Worm (Caenorhabditis elegans) whole organism, L4 larva: Measurements from ENCODE around the gene dph-3.
A peak's percentile ranks its signal among the peaks of the same experiment; 100 is the strongest.
"Not testable (repeated sequence)": the region's sequence is repeated elsewhere in the genome, so short reads cannot be mapped to it uniquely, and the experiment has no call there.

Source experiments
- F37D6.2 ChIP-seq: sonication (generic microtip); optimal IDR thresholded peaks from 2 replicates; lab custom pipeline; 2016; ENCODE audit warnings: mild to moderate bottlenecking, missing genetic modification characterization, missing compliant biosample characterization
- F44E2.7 ChIP-seq: fragments of 200-800 bp; sonication (Bioruptor generic); IDR thresholded peaks from 2 replicates; pipeline ENCODE4 v2.1.2; 2022; ENCODE audit warnings: missing genetic modification characterization, missing compliant biosample characterization
- F49E8.2 ChIP-seq: sonication (generic microtip); optimal IDR thresholded peaks from 2 replicates; lab custom pipeline; 2016; ENCODE audit warnings: missing compliant biosample characterization, mild to moderate bottlenecking, missing genetic modification characterization, borderline replicate concordance
- T26A8.4 ChIP-seq: fragments of 200-800 bp; sonication (Bioruptor generic); IDR thresholded peaks from 2 replicates; pipeline ENCODE4 v1.3.6; 2022; ENCODE audit warnings: missing genetic modification characterization, missing compliant biosample characterization
- Y5F2A.4 ChIP-seq: fragments of 200-800 bp; sonication (Bioruptor generic); optimal IDR thresholded peaks from 2 replicates; lab custom pipeline; 2018; ENCODE audit warnings: mild to moderate bottlenecking, missing genetic modification characterization, missing compliant biosample characterization
- aha-1 ChIP-seq: fragments of 150-350 bp; peaks from one replicate; lab custom pipeline; 2014; ENCODE audit warnings: missing biosample characterization, missing genetic modification characterization
- aly-2 ChIP-seq: sonication (generic microtip); optimal IDR thresholded peaks from 2 replicates; lab custom pipeline; 2018; ENCODE audit warnings: missing biosample characterization, missing genetic modification characterization
- arid-1 ChIP-seq: fragments of 200-800 bp; sonication (Bioruptor generic); conservative IDR thresholded peaks from 2 replicates; pipeline ENCODE4 v1.3.6; 2022; ENCODE audit warnings: missing genetic modification reagents, missing genetic modification characterization, missing compliant biosample characterization
- attf-4 ChIP-seq: sonication (generic microtip); optimal IDR thresholded peaks from 3 replicates; lab custom pipeline; 2017; ENCODE audit warnings: missing biosample characterization, missing genetic modification characterization
- ceh-32 ChIP-seq: sonication (generic microtip); optimal IDR thresholded peaks from 2 replicates; lab custom pipeline; 2016; ENCODE audit warnings: mild to moderate bottlenecking, missing genetic modification characterization, missing compliant biosample characterization; ENCODE audit not compliant: poor library complexity
- dmd-6 ChIP-seq: fragments of 200-800 bp; sonication (Bioruptor generic); IDR thresholded peaks from 2 replicates; pipeline ENCODE4 v1.3.6; 2022; ENCODE audit warnings: missing genetic modification reagents, missing genetic modification characterization, missing compliant biosample characterization
- dmd-8 ChIP-seq: fragments of 200-800 bp; sonication (Bioruptor generic); IDR thresholded peaks from 2 replicates; pipeline ENCODE4 v1.3.6; 2022; ENCODE audit warnings: missing genetic modification characterization, missing compliant biosample characterization
- dmd-9 ChIP-seq: fragments of 200-800 bp; sonication (Bioruptor generic); IDR thresholded peaks from 2 replicates; pipeline ENCODE4 v1.3.6; 2022; ENCODE audit warnings: missing genetic modification reagents, missing genetic modification characterization, missing compliant biosample characterization
- dpl-1 ChIP-seq: fragments of 150-350 bp; optimal IDR thresholded peaks from 2 replicates; lab custom pipeline; 2014; ENCODE audit warnings: missing biosample characterization, missing genetic modification reagents, missing genetic modification characterization
- hmg-1.1 ChIP-seq: fragments of 200-800 bp; sonication (Bioruptor generic); IDR thresholded peaks from 2 replicates; pipeline ENCODE4 v1.3.6; 2022; ENCODE audit warnings: missing genetic modification reagents, missing genetic modification characterization, missing compliant biosample characterization
- jun-1 ChIP-seq: fragments of 150-350 bp; optimal IDR thresholded peaks from 2 replicates; lab custom pipeline; 2014; ENCODE audit warnings: missing biosample characterization, missing genetic modification reagents, missing genetic modification characterization
- lin-1 ChIP-seq: fragments of 200-800 bp; sonication (Bioruptor generic); IDR thresholded peaks from 2 replicates; pipeline ENCODE4 v1.3.6; 2022; ENCODE audit warnings: missing genetic modification reagents, missing genetic modification characterization, missing compliant biosample characterization
- lin-29 ChIP-seq: fragments of 200-800 bp; sonication (Bioruptor generic); IDR thresholded peaks from 2 replicates; pipeline ENCODE4 v1.3.6; 2022; ENCODE audit warnings: missing genetic modification reagents, missing genetic modification characterization, missing compliant biosample characterization
- lin-39 ChIP-seq: fragments of 150-350 bp; optimal IDR thresholded peaks from 2 replicates; lab custom pipeline; 2014; ENCODE audit warnings: missing biosample characterization, missing genetic modification reagents, missing genetic modification characterization
- lir-3 ChIP-seq: sonication (generic microtip); optimal IDR thresholded peaks from 2 replicates; lab custom pipeline; 2016; ENCODE audit warnings: mild to moderate bottlenecking, missing genetic modification characterization, missing compliant biosample characterization
- madf-5 ChIP-seq, 2 experiments: fragments of 200-800 bp; sonication (Bioruptor generic); IDR thresholded peaks; 2 replicates each; pipeline ENCODE4 v1.3.6; 2022; ENCODE audit warnings: missing compliant biosample characterization in 2 of 2, missing genetic modification characterization in 2 of 2
- nhr-102 ChIP-seq: sonication (generic microtip); optimal IDR thresholded peaks from 2 replicates; lab custom pipeline; 2016; ENCODE audit warnings: mild to moderate bottlenecking, missing genetic modification characterization, moderate library complexity, missing compliant biosample characterization
- nhr-11 ChIP-seq: fragments of 150-350 bp; optimal IDR thresholded peaks from 2 replicates; lab custom pipeline; 2014; ENCODE audit warnings: missing biosample characterization, missing genetic modification characterization
- nhr-111 ChIP-seq: fragments of 200-800 bp; sonication (Bioruptor generic); optimal IDR thresholded peaks from 2 replicates; lab custom pipeline; 2018; ENCODE audit warnings: mild to moderate bottlenecking, missing genetic modification characterization, missing compliant biosample characterization
- nhr-28 ChIP-seq: fragments of 150-350 bp; optimal IDR thresholded peaks from 2 replicates; lab custom pipeline; 2014; ENCODE audit warnings: missing biosample characterization, missing genetic modification characterization
- nhr-77 ChIP-seq: fragments of 150-350 bp; optimal IDR thresholded peaks from 2 replicates; lab custom pipeline; 2014; ENCODE audit warnings: missing biosample characterization, missing genetic modification characterization
- pha-4 ChIP-seq, 2 experiments: fragments of 150-350 bp in 1 of 2; fragments of 200-800 bp in 1 of 2; sonication (Bioruptor generic) in 1 of 2; IDR thresholded peaks in 1 of 2; optimal IDR thresholded peaks in 1 of 2; 2 replicates each; pipeline versions ENCODE4 v1.3.6 to Lab custom; 2014 to 2022; ENCODE audit warnings: missing genetic modification characterization in 2 of 2, missing genetic modification reagents in 2 of 2, missing biosample characterization in 1 of 2, missing compliant biosample characterization in 1 of 2
- pqm-1 ChIP-seq: sonication (generic microtip); optimal IDR thresholded peaks from 2 replicates; lab custom pipeline; 2017; ENCODE audit warnings: missing biosample characterization, missing genetic modification characterization
- rbr-2 ChIP-seq: sonication (generic microtip); optimal IDR thresholded peaks from 2 replicates; lab custom pipeline; 2016; ENCODE audit warnings: missing genotype, missing genetic modification characterization, missing compliant biosample characterization
- saeg-2 ChIP-seq: fragments of 200-800 bp; sonication (Bioruptor generic); IDR thresholded peaks from 2 replicates; pipeline ENCODE4 v1.3.6; 2022; ENCODE audit warnings: missing genetic modification reagents, missing genetic modification characterization, missing compliant biosample characterization
- skn-1 ChIP-seq: fragments of 150-350 bp; optimal IDR thresholded peaks from 2 replicates; lab custom pipeline; 2014; ENCODE audit warnings: missing biosample characterization, missing genetic modification characterization
- snpc-1.2 ChIP-seq: fragments of 200-800 bp; sonication (Bioruptor generic); IDR thresholded peaks from 2 replicates; pipeline ENCODE4 v1.3.6; 2022; ENCODE audit warnings: missing genetic modification reagents, missing genetic modification characterization, missing compliant biosample characterization
- spr-1 ChIP-seq: sonication (generic microtip); optimal IDR thresholded peaks from 2 replicates; lab custom pipeline; 2016; ENCODE audit warnings: mild to moderate bottlenecking, missing genetic modification characterization, missing compliant biosample characterization
- tag-97 ChIP-seq: fragments of 200-800 bp; sonication (Bioruptor generic); IDR thresholded peaks from 2 replicates; pipeline ENCODE4 v1.3.6; 2022; ENCODE audit warnings: missing genetic modification characterization, missing compliant biosample characterization
- unc-62 ChIP-seq, 3 experiments: fragments of 150-350 bp in 1 of 3; sonication (generic microtip); optimal IDR thresholded peaks in 2 of 3; peaks in 1 of 3; 1 replicate in 1 of 3; 2 replicates in 2 of 3; lab custom pipeline; 2014 to 2017; ENCODE audit warnings: missing biosample characterization in 3 of 3, missing genetic modification characterization in 3 of 3, missing genetic modification reagents in 3 of 3, missing genotype in 1 of 3
- zag-1 ChIP-seq: fragments of 150-350 bp; optimal IDR thresholded peaks from 2 replicates; lab custom pipeline; 2014; ENCODE audit warnings: missing biosample characterization, missing genetic modification characterization
- zfp-3 ChIP-seq: fragments of 200-800 bp; sonication (Bioruptor generic); conservative IDR thresholded peaks from 2 replicates; pipeline ENCODE4 v1.3.6; 2022; ENCODE audit warnings: missing genetic modification reagents, missing genetic modification characterization, missing compliant biosample characterization
- ztf-11 ChIP-seq: fragments of 150-350 bp; optimal IDR thresholded peaks from 2 replicates; lab custom pipeline; 2014; ENCODE audit warnings: missing biosample characterization, missing genetic modification characterization
- ztf-7 ChIP-seq: fragments of 150-350 bp; optimal IDR thresholded peaks from 2 replicates; lab custom pipeline; 2014; ENCODE audit warnings: missing biosample characterization, missing genetic modification characterization

dph-3 gene

DNA sequence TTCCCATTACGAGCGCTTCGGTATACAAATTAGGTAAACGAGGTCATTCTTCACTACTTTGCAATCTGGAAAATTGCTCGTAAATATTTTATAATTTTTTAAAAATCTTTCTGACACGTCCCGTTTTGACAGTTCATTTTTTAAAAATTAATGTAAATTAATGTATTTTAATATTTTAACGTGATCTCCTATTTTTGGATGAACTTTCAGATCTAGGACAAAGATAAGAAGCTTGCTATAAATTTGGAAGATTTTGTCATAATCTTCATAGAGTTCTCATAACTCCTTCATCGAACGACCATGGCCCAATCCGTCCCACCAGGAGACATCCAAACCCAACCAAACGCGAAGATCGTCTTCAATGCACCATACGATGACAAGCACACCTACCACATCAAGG lies 18.2 kb upstream of the dph-3 start, which contains the start of gene msp-76:
msp-76 (plus strand) TSS at position 301 of the 400 bp plus-strand sequence.
- not testable (repeated sequence) for TF ChIP-seq hmg-1.1 (GFP tag; lab: Robert Waterston, UW); pqm-1 (tag; lab: Kevin White, UChicago); spr-1 (tag; lab: Kevin White, UChicago)

ce11 chrIV:9690644-9691043 lies 16.3 kb upstream of the dph-3 start, which contains the start of gene sdz-36:
Gene sdz-36 (plus strand): TSS chrIV:9690944.
- TF ChIP-seq T26A8.4 (no peak), nhr-77 (no peak), pha-4 (GFP tag; IDR thresholded peaks at IDR 0.05; lab: Robert Waterston, UW) (no peak), pha-4 (tag; optimal IDR thresholded peaks at IDR 0.05; lab: Kevin White, UChicago) (no peak), ceh-32 (tag; lab: Kevin White, UChicago) (no peak), lin-29 (GFP tag; lab: Robert Waterston, UW) (no peak), snpc-1.2 (GFP tag; lab: Robert Waterston, UW) (no peak), unc-62 (GFP tag; optimal IDR thresholded peaks at IDR 0.05 in 1 of 2; lab: Kevin White, UChicago) (no peak), unc-62 (tag; optimal IDR thresholded peaks at IDR 0.05; lab: Kevin White, UChicago) (no peak), nhr-102 (tag; lab: Kevin White, UChicago) (no peak), tag-97 (GFP tag; lab: Robert Waterston, UW) (no peak), F37D6.2 (no peak), hmg-1.1 (GFP tag; lab: Robert Waterston, UW) (no peak), saeg-2 (GFP tag; lab: Robert Waterston, UW) (no peak), ztf-7 (tag; lab: Kevin White, UChicago) (no peak), zag-1 (tag; lab: Kevin White, UChicago) (no peak)

DNA sequence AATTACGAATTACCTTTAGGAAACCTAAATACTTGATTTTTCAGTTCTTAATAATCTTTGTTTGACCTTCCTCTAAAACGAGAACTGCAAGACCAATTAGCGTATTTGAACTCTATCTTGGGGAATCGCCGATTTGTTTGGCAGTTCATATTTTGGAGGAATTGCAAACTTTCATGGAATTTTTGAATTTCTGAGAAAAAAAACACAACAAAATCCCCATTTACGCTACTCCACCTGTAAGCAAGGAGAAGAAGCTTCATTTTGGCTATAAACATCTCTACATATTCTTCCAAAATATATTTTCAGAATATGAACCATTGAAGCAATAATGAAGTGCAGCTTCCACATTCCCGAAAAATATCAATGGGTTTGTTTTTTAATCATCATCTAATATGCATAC lies 14.1 kb upstream of the dph-3 start, which contains the start of gene twk-9:
twk-9 (plus strand) TSS at position 301 of the 400 bp plus-strand sequence.
- TF ChIP-seq ztf-11 (no peak), dmd-8 (GFP tag; lab: Robert Waterston, UW) (no peak)

ce11 chrIV:9696513-9696912 lies 10.4 kb upstream of the dph-3 start:
- TF ChIP-seq lir-3 (tag; lab: Kevin White, UChicago) (no peak), nhr-11 (tag; lab: Kevin White, UChicago) (no peak), unc-62 (GFP tag; optimal IDR thresholded peaks at IDR 0.05 in 1 of 2; lab: Kevin White, UChicago) (peak in 1 of 2 experiments; percentile 99), unc-62 (tag; optimal IDR thresholded peaks at IDR 0.05; lab: Kevin White, UChicago) (no peak), F49E8.2 (tag; lab: Kevin White, UChicago) (no peak), skn-1 (no peak), zfp-3 (GFP tag; lab: Robert Waterston, UW) (no peak), tag-97 (GFP tag; lab: Robert Waterston, UW) (no peak), aha-1 (tag; lab: Kevin White, UChicago) (peak; percentile 1)

DNA sequence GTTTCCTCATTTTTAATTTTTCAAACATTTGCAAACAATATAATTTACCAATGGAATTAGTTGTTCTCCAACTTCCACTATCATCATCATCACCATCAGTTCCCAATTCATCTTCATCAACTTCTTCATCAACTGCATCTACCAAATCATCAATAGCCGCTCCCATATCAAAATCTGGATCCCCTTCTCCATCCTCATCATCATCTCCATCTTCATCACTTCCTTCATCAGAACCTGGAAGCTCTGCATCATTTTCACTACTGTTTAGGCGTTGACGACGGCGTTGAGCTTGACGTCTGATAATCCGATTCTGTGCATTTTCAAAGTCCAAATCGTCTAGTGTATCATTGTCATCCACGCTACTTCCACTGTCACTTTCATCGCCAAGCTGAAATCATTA lies 9.1 kb upstream of the dph-3 start:
- TF ChIP-seq unc-62 (GFP tag; optimal IDR thresholded peaks at IDR 0.05 in 1 of 2; lab: Kevin White, UChicago) (peak in 1 of 2 experiments; percentile 91), unc-62 (tag; optimal IDR thresholded peaks at IDR 0.05; lab: Kevin White, UChicago) (no peak), F44E2.7 (GFP tag; lab: Robert Waterston, UW) (no peak)

- no peak for TF ChIP-seq dmd-9 (GFP tag; lab: Robert Waterston, UW)
- peak; percentile 73 for TF ChIP-seq dmd-6 (GFP tag; lab: Robert Waterston, UW)
- peak; percentile 28 for TF ChIP-seq nhr-28 (tag; lab: Kevin White, UChicago)
Measured at ce11 chrIV:9699062-9699461, 7.9 kb upstream of the dph-3 start.

- TF ChIP-seq F44E2.7 (GFP tag; lab: Robert Waterston, UW) (no peak), attf-4 (no peak), ztf-11 (no peak), jun-1 (tag; lab: Kevin White, UChicago) (no peak), arid-1 (GFP tag; lab: Robert Waterston, UW) (no peak), aly-2 (tag; lab: Kevin White, UChicago) (no peak), nhr-102 (tag; lab: Kevin White, UChicago) (no peak), lin-39 (tag; lab: Kevin White, UChicago) (no peak), rbr-2 (tag; lab: Kevin White, UChicago) (no peak), Y5F2A.4 (no peak), lin-1 (GFP tag; lab: Robert Waterston, UW) (no peak), dpl-1 (no peak), nhr-111 (GFP tag; lab: Kevin White, UChicago) (no peak), F37D6.2 (no peak), madf-5 (GFP tag; IDR thresholded peaks at IDR 0.05; lab: Robert Waterston, UW) (no peak)
Measured at ce11 chrIV:9709205-9709604, 2.3 kb downstream of the dph-3 start, which contains the start of gene ant-1.3. Gene ant-1.3 (minus strand): TSS chrIV:9709305.
